Worm (Caenorhabditis elegans) whole organism, L2 larva: ENCODE results near the gene B0280.17.

ENCODE experiments used
- C34F6.9 ChIP-seq: fragments of 150-350 bp; optimal IDR thresholded peaks from 2 replicates; lab custom pipeline; 2014; ENCODE audit warnings: missing biosample characterization, missing genetic modification characterization
- F13H6.1 ChIP-seq: sonication (generic microtip); optimal IDR thresholded peaks from 2 replicates; lab custom pipeline; 2016; ENCODE audit warnings: missing genetic modification characterization, missing compliant biosample characterization
- R02D3.7 ChIP-seq: fragments of 150-350 bp; optimal IDR thresholded peaks from 2 replicates; lab custom pipeline; 2014; ENCODE audit warnings: missing biosample characterization, missing genetic modification characterization
- Y55F3AM.14 ChIP-seq: fragments of 200-800 bp; sonication (Bioruptor generic); optimal IDR thresholded peaks from 2 replicates; lab custom pipeline; 2018; ENCODE audit warnings: mild to moderate bottlenecking, missing genetic modification characterization, missing compliant biosample characterization
- ZK546.5 ChIP-seq: sonication (generic microtip); optimal IDR thresholded peaks from 2 replicates; lab custom pipeline; 2017; ENCODE audit warnings: missing biosample characterization, missing genetic modification characterization
- alr-1 ChIP-seq: fragments of 150-350 bp; optimal IDR thresholded peaks from 2 replicates; lab custom pipeline; 2014; ENCODE audit warnings: missing biosample characterization, missing genetic modification characterization
- aly-2 ChIP-seq: fragments of 150-350 bp; optimal IDR thresholded peaks from 2 replicates; lab custom pipeline; 2014; ENCODE audit warnings: missing biosample characterization, missing genetic modification characterization
- ama-1 ChIP-seq: fragments of 150-350 bp; optimal IDR thresholded peaks from 2 replicates; lab custom pipeline; 2018; ENCODE audit warnings: inconsistent platforms
- blmp-1 ChIP-seq: sonication (generic microtip); optimal IDR thresholded peaks from 2 replicates; lab custom pipeline; 2017; ENCODE audit warnings: missing genetic modification characterization, mild to moderate bottlenecking, missing compliant biosample characterization, antibody characterized with exemption, moderate library complexity; ENCODE audit not compliant: insufficient read depth
- ceh-16 ChIP-seq: fragments of 150-350 bp; optimal IDR thresholded peaks from 2 replicates; lab custom pipeline; 2014; ENCODE audit warnings: missing biosample characterization, missing genetic modification characterization
- ceh-82 ChIP-seq: fragments of 150-350 bp; optimal IDR thresholded peaks from 2 replicates; lab custom pipeline; 2014; ENCODE audit warnings: missing biosample characterization, missing genetic modification characterization
- crh-2 ChIP-seq: sonication (generic microtip); optimal IDR thresholded peaks from 2 replicates; lab custom pipeline; 2017; ENCODE audit warnings: missing biosample characterization, missing genetic modification characterization
- dmd-4 ChIP-seq: sonication (generic microtip); optimal IDR thresholded peaks from 2 replicates; lab custom pipeline; 2017; ENCODE audit warnings: missing biosample characterization, missing genetic modification characterization
- egl-27 ChIP-seq: sonication (generic microtip); optimal IDR thresholded peaks from 3 replicates; lab custom pipeline; 2017; ENCODE audit warnings: missing biosample characterization, missing genetic modification reagents, missing genetic modification characterization
- elt-1 ChIP-seq: fragments of 150-350 bp; optimal IDR thresholded peaks from 2 replicates; lab custom pipeline; 2014; ENCODE audit warnings: missing biosample characterization, missing genetic modification characterization
- elt-3 ChIP-seq: sonication (generic microtip); optimal IDR thresholded peaks from 2 replicates; lab custom pipeline; 2017; ENCODE audit warnings: missing biosample characterization, missing genetic modification characterization
- fos-1 ChIP-seq: fragments of 150-350 bp; optimal IDR thresholded peaks from 2 replicates; lab custom pipeline; 2014; ENCODE audit warnings: missing biosample characterization, missing genetic modification characterization
- gmeb-1 ChIP-seq: fragments of 150-350 bp; optimal IDR thresholded peaks from 2 replicates; lab custom pipeline; 2014; ENCODE audit warnings: missing biosample characterization, missing genetic modification characterization
- lin-11 ChIP-seq: fragments of 150-350 bp; sonication (generic microtip); optimal IDR thresholded peaks from 2 replicates; lab custom pipeline; 2014; ENCODE audit warnings: missing biosample characterization, missing genetic modification characterization, inconsistent platforms, mixed read lengths
- lin-13 ChIP-seq: fragments of 150-350 bp; optimal IDR thresholded peaks from 2 replicates; lab custom pipeline; 2014; ENCODE audit warnings: missing biosample characterization, missing genetic modification reagents, missing genetic modification characterization
- lin-39 ChIP-seq: fragments of 150-350 bp; optimal IDR thresholded peaks from 2 replicates; lab custom pipeline; 2014; ENCODE audit warnings: missing biosample characterization, missing genetic modification reagents, missing genetic modification characterization
- lsy-2 ChIP-seq, 2 experiments: fragments of 150-350 bp in 1 of 2; sonication (generic microtip) in 1 of 2; optimal IDR thresholded peaks; 2 replicates each; lab custom pipeline; 2014 to 2017; ENCODE audit warnings: missing biosample characterization in 2 of 2, missing genetic modification characterization in 2 of 2
- mab-5 ChIP-seq: fragments of 150-350 bp; optimal IDR thresholded peaks from 2 replicates; lab custom pipeline; 2014; ENCODE audit warnings: missing biosample characterization, missing genetic modification characterization
- mbf-1 ChIP-seq: sonication (generic microtip); optimal IDR thresholded peaks from 2 replicates; lab custom pipeline; 2017; ENCODE audit warnings: missing biosample characterization, missing genetic modification characterization
- mdl-1 ChIP-seq, 2 experiments: fragments of 150-350 bp in 1 of 2; sonication (generic microtip) in 1 of 2; optimal IDR thresholded peaks; 2 replicates each; lab custom pipeline; 2017; ENCODE audit warnings: missing biosample characterization in 2 of 2, missing genetic modification characterization in 2 of 2
- nhr-10 ChIP-seq: sonication (generic microtip); optimal IDR thresholded peaks from 2 replicates; lab custom pipeline; 2017; ENCODE audit warnings: missing biosample characterization, missing genetic modification characterization
- nhr-11 ChIP-seq: fragments of 150-350 bp; optimal IDR thresholded peaks from 2 replicates; lab custom pipeline; 2014; ENCODE audit warnings: missing biosample characterization, missing genetic modification characterization
- nhr-12 ChIP-seq: fragments of 150-350 bp; optimal IDR thresholded peaks from 2 replicates; lab custom pipeline; 2014; ENCODE audit warnings: missing biosample characterization, missing genetic modification characterization
- nhr-129 ChIP-seq: fragments of 150-350 bp; optimal IDR thresholded peaks from 2 replicates; lab custom pipeline; 2014; ENCODE audit warnings: missing biosample characterization, missing genetic modification characterization
- nhr-21 ChIP-seq: fragments of 150-350 bp; optimal IDR thresholded peaks from 2 replicates; lab custom pipeline; 2014; ENCODE audit warnings: missing biosample characterization, missing genetic modification characterization
- nhr-23 ChIP-seq: fragments of 150-350 bp; optimal IDR thresholded peaks from 2 replicates; lab custom pipeline; 2014; ENCODE audit warnings: missing biosample characterization, missing genetic modification reagents, missing genetic modification characterization
- nhr-237 ChIP-seq: fragments of 150-350 bp; optimal IDR thresholded peaks from 2 replicates; lab custom pipeline; 2014; ENCODE audit warnings: missing biosample characterization, missing genetic modification characterization
- nhr-25 ChIP-seq: fragments of 150-350 bp; sonication (generic microtip); optimal IDR thresholded peaks from 3 replicates; lab custom pipeline; 2014; ENCODE audit warnings: missing biosample characterization, missing genetic modification characterization
- nhr-6 ChIP-seq: fragments of 150-350 bp; optimal IDR thresholded peaks from 2 replicates; lab custom pipeline; 2014; ENCODE audit warnings: missing biosample characterization, missing genetic modification characterization
- nhr-77 ChIP-seq: fragments of 150-350 bp; optimal IDR thresholded peaks from 2 replicates; lab custom pipeline; 2014; ENCODE audit warnings: missing biosample characterization, missing genetic modification characterization
- peb-1 ChIP-seq: fragments of 150-350 bp; optimal IDR thresholded peaks from 2 replicates; lab custom pipeline; 2014; ENCODE audit warnings: missing biosample characterization, missing genetic modification characterization
- sem-4 ChIP-seq: fragments of 150-350 bp; optimal IDR thresholded peaks from 2 replicates; lab custom pipeline; 2014; ENCODE audit warnings: missing biosample characterization, missing genetic modification reagents, missing genetic modification characterization
- skn-1 ChIP-seq: sonication (generic microtip); optimal IDR thresholded peaks from 2 replicates; lab custom pipeline; 2017; ENCODE audit warnings: missing biosample characterization, missing genetic modification characterization
- sma-3 ChIP-seq: sonication (generic microtip); optimal IDR thresholded peaks from 2 replicates; lab custom pipeline; 2016; ENCODE audit warnings: missing genetic modification reagents, missing genetic modification characterization, missing compliant biosample characterization
- sma-9 ChIP-seq, 2 experiments: fragments of 150-350 bp in 1 of 2; sonication (generic microtip) in 1 of 2; optimal IDR thresholded peaks; 2 replicates each; lab custom pipeline; 2014 to 2016; ENCODE audit warnings: missing genetic modification characterization in 2 of 2, mild to moderate bottlenecking in 1 of 2, missing biosample characterization in 1 of 2, missing compliant biosample characterization in 1 of 2, missing genetic modification reagents in 1 of 2, moderate library complexity in 1 of 2
- snpc-4 ChIP-seq: fragments of 150-350 bp; optimal IDR thresholded peaks from 2 replicates; lab custom pipeline; 2014; ENCODE audit warnings: missing biosample characterization, missing genetic modification characterization
- unc-39 ChIP-seq: fragments of 150-350 bp; optimal IDR thresholded peaks from 2 replicates; lab custom pipeline; 2014; ENCODE audit warnings: missing biosample characterization, missing genetic modification characterization
- unc-55 ChIP-seq: fragments of 150-350 bp; sonication (generic microtip); optimal IDR thresholded peaks from 3 replicates; lab custom pipeline; 2014; ENCODE audit warnings: missing biosample characterization, missing genetic modification reagents, missing genetic modification characterization
- unc-62 ChIP-seq: fragments of 150-350 bp; optimal IDR thresholded peaks from 2 replicates; lab custom pipeline; 2014; ENCODE audit warnings: missing biosample characterization, missing genetic modification reagents, missing genetic modification characterization
- zag-1 ChIP-seq: fragments of 150-350 bp; optimal IDR thresholded peaks from 2 replicates; lab custom pipeline; 2014; ENCODE audit warnings: missing biosample characterization, missing genetic modification characterization
- ztf-1 ChIP-seq: fragments of 200-800 bp; sonication (Bioruptor generic); conservative IDR thresholded peaks from 2 replicates; pipeline ENCODE4 v1.3.6; 2022; ENCODE audit warnings: missing genetic modification characterization, missing compliant biosample characterization
- ztf-11 ChIP-seq: sonication (generic microtip); optimal IDR thresholded peaks from 2 replicates; lab custom pipeline; 2017; ENCODE audit warnings: missing biosample characterization, missing genetic modification characterization
- ztf-4 ChIP-seq: fragments of 150-350 bp; optimal IDR thresholded peaks from 2 replicates; lab custom pipeline; 2014; ENCODE audit warnings: missing biosample characterization, missing genetic modification characterization

Gene B0280.17

DNA sequence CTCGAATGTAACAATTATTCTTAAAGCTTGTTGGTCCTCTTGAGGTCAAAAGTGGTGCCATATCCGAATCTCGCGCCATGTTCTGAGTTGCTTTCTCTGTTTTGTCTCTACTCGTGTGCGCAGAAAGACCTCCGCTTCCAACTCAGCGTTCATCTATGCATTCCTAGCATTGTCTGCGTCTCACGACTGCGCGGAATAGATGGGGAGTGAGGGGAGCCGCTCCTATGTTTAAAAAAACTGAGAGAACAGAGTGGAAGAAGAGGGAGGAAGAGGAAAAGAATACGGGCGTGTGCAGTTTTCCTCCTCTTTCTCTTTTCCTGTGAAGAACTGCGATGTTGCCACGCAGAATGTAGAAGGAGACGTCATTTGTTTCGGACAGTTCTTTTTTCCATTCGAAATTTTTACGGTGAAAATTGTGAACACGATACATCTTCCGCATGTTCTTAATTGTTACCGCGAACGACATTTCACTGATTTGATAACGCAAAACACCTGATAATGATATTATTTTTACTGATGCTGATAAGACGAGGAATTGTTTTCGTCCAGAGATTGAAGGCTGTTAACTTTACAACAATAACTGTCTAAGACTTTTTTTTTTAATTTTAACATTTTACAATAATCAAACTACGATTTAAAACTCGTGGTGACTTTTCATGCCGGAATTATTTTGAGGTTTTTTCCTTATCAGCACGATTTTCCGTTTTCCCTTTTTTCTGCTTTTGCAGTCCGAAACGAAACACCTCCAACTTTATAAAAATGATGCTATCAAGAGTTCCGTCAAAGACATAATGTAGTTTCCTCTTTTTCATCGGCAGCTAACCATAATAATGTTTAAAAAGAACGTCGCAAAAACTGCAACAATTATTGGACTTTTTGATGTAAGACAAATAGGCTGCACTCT is 31.0 kb upstream of the B0280.17 start:
- no peak for TF ChIP-seq elt-1 (tag; lab: Kevin White, UChicago)
- no peak for TF ChIP-seq peb-1 (tag; lab: Kevin White, UChicago)
- no peak for TF ChIP-seq nhr-21 (tag; lab: Kevin White, UChicago)
- no peak for TF ChIP-seq sem-4 (tag; lab: Kevin White, UChicago)
- no peak for TF ChIP-seq sma-3
- no peak for TF ChIP-seq Y55F3AM.14 (GFP tag; lab: Kevin White, UChicago)
- peak; percentile 32 for TF ChIP-seq ztf-4 (tag; lab: Kevin White, UChicago)
- TF ChIP-seq nhr-25 (tag; lab: Kevin White, UChicago) = peak; percentile 5
- no peak for TF ChIP-seq mbf-1 (tag; lab: Kevin White, UChicago)
- no peak for TF ChIP-seq nhr-6 (tag; lab: Kevin White, UChicago)
- no peak for TF ChIP-seq nhr-11 (tag; lab: Kevin White, UChicago)
- TF ChIP-seq nhr-12 (tag; lab: Kevin White, UChicago) = no peak
- no peak for TF ChIP-seq unc-62 (GFP tag; lab: Kevin White, UChicago)
- no peak for TF ChIP-seq ztf-1 (GFP tag; lab: Robert Waterston, UW)
- peak; percentile 44 for TF ChIP-seq F13H6.1 (tag; lab: Kevin White, UChicago)
- TF ChIP-seq ceh-16 (tag; lab: Kevin White, UChicago) = no peak
- TF ChIP-seq nhr-23 (tag; lab: Kevin White, UChicago) = no peak
- no peak for TF ChIP-seq nhr-77 (tag; lab: Kevin White, UChicago)
- peak; percentile 5 for TF ChIP-seq lin-13 (GFP tag; lab: Kevin White, UChicago)
- TF ChIP-seq R02D3.7 (tag; lab: Kevin White, UChicago) = no peak
- peak; percentile 77 for TF ChIP-seq C34F6.9 (tag; lab: Kevin White, UChicago)
- TF ChIP-seq aly-2 (tag; lab: Kevin White, UChicago) = no peak
- TF ChIP-seq lin-11 (tag; lab: Kevin White, UChicago) = peak; percentile 63
- no peak for TF ChIP-seq ceh-82
- TF ChIP-seq skn-1 (tag; lab: Kevin White, UChicago) = no peak
- TF ChIP-seq elt-3 (tag; lab: Kevin White, UChicago) = no peak
- no peak for TF ChIP-seq ZK546.5 (tag; lab: Kevin White, UChicago)
- TF ChIP-seq crh-2 (tag; lab: Kevin White, UChicago) = peak; percentile 71
- TF ChIP-seq blmp-1 (tag; lab: Kevin White, UChicago) = no peak
- peak; percentile 13 for TF ChIP-seq sma-9 (GFP tag; optimal IDR thresholded peaks at IDR 0.05; lab: Kevin White, UChicago)
- TF ChIP-seq sma-9 (tag; optimal IDR thresholded peaks at IDR 0.05; lab: Kevin White, UChicago) = no peak
- peak; percentile 16 for TF ChIP-seq mab-5 (tag; lab: Kevin White, UChicago)
- no peak for TF ChIP-seq nhr-237 (tag; lab: Kevin White, UChicago)
- no peak for TF ChIP-seq nhr-10 (tag; lab: Kevin White, UChicago)
- peak; percentile 23 to 29 for TF ChIP-seq mdl-1 (tag; optimal IDR thresholded peaks at IDR 0.05; lab: Kevin White, UChicago)
- no peak for TF ChIP-seq ama-1 (lab: Kevin White, UChicago)
- TF ChIP-seq gmeb-1 (tag; lab: Kevin White, UChicago) = no peak
- TF ChIP-seq ztf-11 (tag; lab: Kevin White, UChicago) = no peak
- no peak for TF ChIP-seq alr-1 (tag; lab: Kevin White, UChicago)
- TF ChIP-seq snpc-4 (tag; lab: Kevin White, UChicago) = no peak
- TF ChIP-seq dmd-4 (tag; lab: Kevin White, UChicago) = no peak
- TF ChIP-seq egl-27 (tag; lab: Kevin White, UChicago) = peak; percentile 74
- TF ChIP-seq nhr-129 (tag; lab: Kevin White, UChicago) = peak; percentile 76
- peak; percentile 58 for TF ChIP-seq fos-1 (tag; lab: Kevin White, UChicago)
- peak; percentile 82 for TF ChIP-seq unc-55 (GFP tag; lab: Kevin White, UChicago)
- peak; percentile 62 for TF ChIP-seq zag-1 (tag; lab: Kevin White, UChicago)
- TF ChIP-seq lin-39 (tag; lab: Kevin White, UChicago) = no peak
- no peak for TF ChIP-seq unc-39 (tag; lab: Kevin White, UChicago)
- TF ChIP-seq lsy-2 (tag; optimal IDR thresholded peaks at IDR 0.05; lab: Kevin White, UChicago) = peak in 1 of 2 experiments; percentile 69
